ENCODE assay signal across 3 fruit fly cellular contexts in the genomic region with DNA sequence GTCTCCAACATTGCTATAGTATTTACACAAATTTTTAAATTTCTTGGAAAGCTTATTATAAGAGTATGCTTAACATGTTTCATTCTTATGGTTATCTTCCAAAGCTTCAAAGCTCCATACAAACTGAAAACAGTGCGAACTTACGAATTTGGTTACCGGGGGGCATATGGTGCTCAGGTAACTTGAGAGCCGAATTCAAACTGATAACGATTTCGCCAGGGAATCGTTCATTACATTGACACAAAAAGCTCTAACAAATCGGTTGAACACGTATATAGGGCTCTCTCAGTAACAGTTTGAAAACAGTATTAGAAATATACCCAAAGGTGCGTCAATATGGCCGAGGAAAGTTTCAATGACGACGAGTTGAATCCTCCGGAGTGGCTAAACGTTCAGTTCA.
TF ChIP-seq lines count a peak whose summit lies in the region.

A gene (plus strand): TSS at position 317 of the 400 bp plus-strand sequence.

- TF ChIP-seq CTCF in whole organism, embryonic (GFP tag; optimal IDR thresholded peaks at IDR 0.05; lab: Kevin White, UChicago) = no peak

TF ChIP-seq in whole organism, adult, 20 proteins besides CTCF, POLR2A, EP300 and RAD21:
- TF ChIP-seq ovo (GFP tag; optimal IDR thresholded peaks at IDR 0.05; lab: Kevin White, UChicago) (no peak), kay (GFP tag; lab: Kevin White, UChicago; ENCODE audit: borderline replicate concordance) (peak; percentile 46)

TF ChIP-seq in whole organism, embryonic, 481 proteins besides CTCF, POLR2A, EP300 and RAD21:
- TF ChIP-seq Jarid2 (GFP tag; optimal IDR thresholded peaks at IDR 0.05; lab: Kevin White, UChicago) (no peak), Xbp1 (GFP tag; optimal IDR thresholded peaks at IDR 0.05; lab: Kevin White, UChicago) (no peak), CG11560 (tag; IDR thresholded peaks at IDR 0.05; lab: Robert Waterston, UW) (no peak), CG8944 (GFP tag; optimal IDR thresholded peaks at IDR 0.05; lab: Kevin White, UChicago) (no peak), Ptx1 (GFP tag; IDR thresholded peaks at IDR 0.05; lab: Robert Waterston, UW) (no peak), HLHmδ (GFP tag; optimal IDR thresholded peaks at IDR 0.05; lab: Kevin White, UChicago) (no peak), Dbx (GFP tag; IDR thresholded peaks at IDR 0.05; lab: Robert Waterston, UW) (0 out of 3 replicates have a peak, but pooled peaks have one; percentile 28), usp (GFP tag; optimal IDR thresholded peaks at IDR 0.05; lab: Kevin White, UChicago) (no peak), CG18599 (GFP tag; optimal IDR thresholded peaks at IDR 0.05; lab: Kevin White, UChicago) (no peak), CG12769 (tag; optimal IDR thresholded peaks at IDR 0.05; lab: Kevin White, UChicago) (peak; percentile 61), CG43689 (GFP tag; IDR thresholded peaks at IDR 0.05; lab: Robert Waterston, UW) (no peak), peb (GFP tag; IDR thresholded peaks at IDR 0.05; lab: Robert Waterston, UW) (no peak), sens (GFP tag; lab: Kevin White, UChicago) (no peak), CG13894 (tag; optimal IDR thresholded peaks at IDR 0.05; lab: Kevin White, UChicago) (peak; percentile 30), CG8290 (GFP tag; optimal IDR thresholded peaks at IDR 0.05; lab: Kevin White, UChicago) (no peak), CG8290 (tag; optimal IDR thresholded peaks at IDR 0.05; lab: Kevin White, UChicago) (peak in 1 of 2 experiments; percentile 4), chinmo (GFP tag; IDR thresholded peaks at IDR 0.05; lab: Robert Waterston, UW; ENCODE audit: partially characterized antibody) (peak; percentile 57; the same call in 1 of the 4 replicates), CG4820 (GFP tag; optimal IDR thresholded peaks at IDR 0.05; lab: Kevin White, UChicago) (no peak), hth (optimal IDR thresholded peaks at IDR 0.05; lab: Kevin White, UChicago) (no peak), exex (tag; optimal IDR thresholded peaks at IDR 0.05; lab: Kevin White, UChicago) (peak; percentile 23), Hmr (GFP tag; optimal IDR thresholded peaks at IDR 0.05; lab: Kevin White, UChicago) (no peak), CG15269 (tag; optimal IDR thresholded peaks at IDR 0.05; lab: Kevin White, UChicago) (peak; percentile 41), sug (tag; optimal IDR thresholded peaks at IDR 0.05; lab: Kevin White, UChicago) (peak; percentile 97), hkb (optimal IDR thresholded peaks at IDR 0.05; lab: Kevin White, UChicago) (no peak), hkb (GFP tag; IDR thresholded peaks at IDR 0.05; lab: Robert Waterston, UW) (peak; percentile 10; the same call in 1 of the 2 replicates), Trl (optimal IDR thresholded peaks at IDR 0.05; lab: Kevin White, UChicago) (peak in 1 of 2 experiments; percentile 19), Trl (GFP tag; optimal IDR thresholded peaks at IDR 0.05; lab: Kevin White, UChicago) (no peak), CG4282 (GFP tag; optimal IDR thresholded peaks at IDR 0.05; lab: Kevin White, UChicago) (no peak)

TF ChIP-seq in whole organism, prepupa, 60 proteins besides CTCF, POLR2A, EP300 and RAD21:
- no peak for TF ChIP-seq Hr38 (GFP tag; optimal IDR thresholded peaks at IDR 0.05; lab: Kevin White, UChicago)
- peak; percentile 3 for TF ChIP-seq vri (GFP tag; optimal IDR thresholded peaks at IDR 0.05; lab: Kevin White, UChicago)
